Fruit fly (Drosophila melanogaster) whole organism, wandering third instar larva: Measurements from ENCODE around the gene futsch.

Source experiments
- Abd-B ChIP-seq: fragments of >200 bp; optimal IDR thresholded peaks from 2 replicates; lab custom pipeline; 2017; ENCODE audit warnings: missing biosample characterization, missing genetic modification characterization
- CG32264 ChIP-seq: fragments of 200-800 bp; sonication (Bioruptor generic); optimal IDR thresholded peaks from 2 replicates; lab custom pipeline; 2016; ENCODE audit warnings: missing biosample characterization, missing genetic modification characterization
- CG9705 ChIP-seq: fragments of 200-800 bp; sonication (Bioruptor generic); optimal IDR thresholded peaks from 2 replicates; lab custom pipeline; 2018; ENCODE audit warnings: missing biosample characterization, mild to moderate bottlenecking, missing genetic modification characterization
- CrebA ChIP-seq: fragments of 200-800 bp; sonication (Bioruptor generic); optimal IDR thresholded peaks from 2 replicates; lab custom pipeline; 2016; ENCODE audit warnings: missing biosample characterization, mild to moderate bottlenecking, missing genetic modification characterization, borderline replicate concordance
- Dfd ChIP-seq: fragments of >200 bp; optimal IDR thresholded peaks from 2 replicates; lab custom pipeline; 2017; ENCODE audit warnings: missing biosample characterization, missing genetic modification characterization
- Dif ChIP-seq: fragments of 200-275, 200-300 bp; sonication (Bioruptor generic); optimal IDR thresholded peaks from 2 replicates; lab custom pipeline; 2018; ENCODE audit warnings: missing biosample characterization, missing genetic modification characterization; ENCODE audit not compliant: partially characterized antibody
- GATAd ChIP-seq: sonication (Bioruptor generic); optimal IDR thresholded peaks from 2 replicates; lab custom pipeline; 2016; ENCODE audit warnings: missing biosample characterization, missing genetic modification characterization
- HLH106 ChIP-seq: fragments of 200-800 bp; optimal IDR thresholded peaks from 3 replicates; lab custom pipeline; 2019; ENCODE audit warnings: missing biosample characterization, mild to moderate bottlenecking, missing genetic modification characterization, moderate library complexity
- Hnf4 ChIP-seq: fragments of 200-800 bp; sonication (Bioruptor generic); optimal IDR thresholded peaks from 2 replicates; lab custom pipeline; 2016; ENCODE audit warnings: missing biosample characterization, mild to moderate bottlenecking, missing genetic modification characterization
- Hr78 ChIP-seq: fragments of >200 bp; optimal IDR thresholded peaks from 2 replicates; lab custom pipeline; 2017; ENCODE audit warnings: missing biosample characterization, missing genetic modification characterization
- Hr83 ChIP-seq: fragments of 200-300 bp; sonication (Bioruptor generic); optimal IDR thresholded peaks from 2 replicates; lab custom pipeline; 2016; ENCODE audit warnings: missing biosample characterization, mild to moderate bottlenecking, missing genetic modification characterization, moderate library complexity; ENCODE audit not compliant: poor library complexity, severe bottlenecking
- Jra ChIP-seq: sonication (Bioruptor generic); optimal IDR thresholded peaks from 2 replicates; lab custom pipeline; 2016; ENCODE audit warnings: missing biosample characterization, missing genetic modification characterization
- Mio ChIP-seq: sonication (Bioruptor generic); optimal IDR thresholded peaks from 2 replicates; lab custom pipeline; 2016; ENCODE audit warnings: missing biosample characterization, missing genetic modification characterization
- Myc ChIP-seq: fragments of >200 bp; optimal IDR thresholded peaks from 2 replicates; lab custom pipeline; 2017
- N ChIP-seq: fragments of >200 bp; optimal IDR thresholded peaks from 2 replicates; lab custom pipeline; 2018; ENCODE audit warnings: missing biosample characterization, missing external identifiers, missing genetic modification characterization
- OdsH ChIP-seq: fragments of 200-800 bp; sonication (Bioruptor generic); optimal IDR thresholded peaks from 2 replicates; lab custom pipeline; 2016; ENCODE audit warnings: missing biosample characterization, mild to moderate bottlenecking, missing genetic modification characterization
- Rel ChIP-seq, 2 experiments: fragments of 200-800 bp; sonication (Bioruptor generic) in 1 of 2; optimal IDR thresholded peaks; 2 replicates in 1 of 2; 3 replicates in 1 of 2; lab custom pipeline; 2016 to 2019; ENCODE audit warnings: mild to moderate bottlenecking in 2 of 2, missing biosample characterization in 2 of 2, missing genetic modification characterization in 2 of 2, moderate library complexity in 1 of 2
- Sp1 ChIP-seq: fragments of 200-800 bp; sonication (Bioruptor generic); optimal IDR thresholded peaks from 3 replicates; lab custom pipeline; 2019; ENCODE audit warnings: missing biosample characterization, mild to moderate bottlenecking, missing genetic modification characterization, moderate library complexity
- br ChIP-seq: fragments of 200-800 bp; sonication (Bioruptor generic); optimal IDR thresholded peaks from 2 replicates; lab custom pipeline; 2016; ENCODE audit warnings: missing biosample characterization, missing genetic modification characterization
- brk ChIP-seq: fragments of 200-800 bp; sonication (Bioruptor generic); optimal IDR thresholded peaks from 2 replicates; lab custom pipeline; 2016; ENCODE audit warnings: missing biosample characterization, mild to moderate bottlenecking, missing genetic modification characterization
- dl ChIP-seq, 2 experiments: fragments of 175-275, 200-275 bp in 1 of 2; fragments of 200-275 bp in 1 of 2; sonication (Bioruptor generic); optimal IDR thresholded peaks; lab custom pipeline; 2018; ENCODE audit warnings: mild to moderate bottlenecking in 2 of 2, missing biosample characterization in 2 of 2, missing genetic modification characterization in 2 of 2, moderate library complexity in 2 of 2; ENCODE audit not compliant: partially characterized antibody in 2 of 2, insufficient read depth in 1 of 2
- dmrt93B ChIP-seq: fragments of 200-800 bp; sonication (Bioruptor generic); optimal IDR thresholded peaks from 2 replicates; lab custom pipeline; 2018; ENCODE audit warnings: missing biosample characterization, mild to moderate bottlenecking, missing genetic modification characterization
- dsf ChIP-seq: sonication (Bioruptor generic); optimal IDR thresholded peaks from 2 replicates; lab custom pipeline; 2016; ENCODE audit warnings: missing biosample characterization, missing genetic modification characterization, borderline replicate concordance
- ey ChIP-seq: fragments of 200-800 bp; sonication (Bioruptor generic); optimal IDR thresholded peaks from 2 replicates; lab custom pipeline; 2016; ENCODE audit warnings: missing biosample characterization, missing genetic modification characterization
- foxo ChIP-seq, 2 experiments: fragments of 200-800 bp; sonication (Bioruptor generic); optimal IDR thresholded peaks; 2 replicates in 1 of 2; 3 replicates in 1 of 2; lab custom pipeline; 2016 to 2017; ENCODE audit warnings: missing biosample characterization in 2 of 2, missing genetic modification characterization in 2 of 2
- fru ChIP-seq: fragments of 200-800 bp; sonication (Bioruptor generic); optimal IDR thresholded peaks from 3 replicates; lab custom pipeline; 2016; ENCODE audit warnings: missing biosample characterization, mild to moderate bottlenecking, missing genetic modification characterization
- h ChIP-seq: fragments of 200-800 bp; sonication (Bioruptor generic); optimal IDR thresholded peaks from 3 replicates; lab custom pipeline; 2016; ENCODE audit warnings: missing biosample characterization, mild to moderate bottlenecking, missing genetic modification characterization
- jim ChIP-seq: fragments of 175-275, 200-325 bp; sonication (Bioruptor generic); optimal IDR thresholded peaks from 2 replicates; lab custom pipeline; 2016; ENCODE audit warnings: missing biosample characterization, mild to moderate bottlenecking, missing genetic modification characterization
- lola ChIP-seq: fragments of >200 bp; optimal IDR thresholded peaks from 2 replicates; lab custom pipeline; 2017; ENCODE audit warnings: missing biosample characterization, missing genetic modification characterization
- pan ChIP-seq: fragments of >200 bp; optimal IDR thresholded peaks from 2 replicates; lab custom pipeline; 2017
- psq ChIP-seq: fragments of 200-800 bp; sonication (Bioruptor generic); optimal IDR thresholded peaks from 3 replicates; lab custom pipeline; 2017; ENCODE audit warnings: missing biosample characterization, mild to moderate bottlenecking, missing genetic modification characterization, moderate library complexity
- rgr ChIP-seq: fragments of 200-800 bp; sonication (Bioruptor generic); optimal IDR thresholded peaks from 3 replicates; lab custom pipeline; 2016; ENCODE audit warnings: missing biosample characterization, mild to moderate bottlenecking, missing genetic modification characterization
- sage ChIP-seq: fragments of 200-800 bp; sonication (Bioruptor generic); optimal IDR thresholded peaks from 2 replicates; lab custom pipeline; 2016; ENCODE audit warnings: missing biosample characterization, mild to moderate bottlenecking, missing genetic modification characterization
- usp ChIP-seq: fragments of >200 bp; optimal IDR thresholded peaks from 2 replicates; lab custom pipeline; 2017; ENCODE audit warnings: missing biosample characterization, missing genetic modification characterization
- woc ChIP-seq: sonication (Bioruptor generic); optimal IDR thresholded peaks from 2 replicates; lab custom pipeline; 2016; ENCODE audit warnings: missing biosample characterization, mild to moderate bottlenecking, missing genetic modification characterization

futsch gene

DNA sequence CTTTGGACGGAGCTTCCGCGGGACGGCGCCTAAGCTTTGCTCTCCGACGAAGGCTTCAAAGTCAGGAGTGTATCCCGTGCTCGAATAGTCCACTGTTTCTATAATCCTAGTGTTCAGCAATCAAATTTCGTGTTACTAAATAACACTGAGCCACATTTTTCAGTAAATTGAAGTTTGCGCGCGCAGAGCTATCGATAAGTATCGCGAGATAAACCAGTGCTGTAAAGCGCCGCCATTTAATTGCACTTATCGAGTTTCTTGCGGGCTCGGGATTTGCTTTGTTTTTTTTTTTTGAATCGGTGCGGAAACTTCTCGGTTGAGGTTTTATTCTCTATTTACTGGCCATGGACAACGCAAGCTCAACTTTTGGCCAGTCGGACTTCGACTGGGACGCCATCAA lies 68.0 kb downstream of the futsch start, which contains the start of the genes Rab27 and mei-38:
TSS of gene Rab27 (minus strand) at position 127 of the 400 bp plus-strand sequence.
TSS of gene mei-38 (plus strand) at position 216 of the 400 bp plus-strand sequence.
- TF ChIP-seq foxo (GFP tag; optimal IDR thresholded peaks at IDR 0.05; lab: Kevin White, UChicago) (peak in 1 of 2 experiments; percentile 39), fru (GFP tag; lab: Kevin White, UChicago) (peak; percentile 30), Myc (lab: Kevin White, UChicago) (peak; percentile 17), psq (GFP tag; lab: Kevin White, UChicago) (peak; percentile 3), h (GFP tag; lab: Kevin White, UChicago) (peak; percentile 50), OdsH (no peak), rgr (GFP tag; lab: Kevin White, UChicago) (peak; percentile 48), Hr83 (GFP tag; lab: Kevin White, UChicago) (peak; percentile 43), CG32264 (no peak), pan (no peak), br (peak; percentile 42)

DNA sequence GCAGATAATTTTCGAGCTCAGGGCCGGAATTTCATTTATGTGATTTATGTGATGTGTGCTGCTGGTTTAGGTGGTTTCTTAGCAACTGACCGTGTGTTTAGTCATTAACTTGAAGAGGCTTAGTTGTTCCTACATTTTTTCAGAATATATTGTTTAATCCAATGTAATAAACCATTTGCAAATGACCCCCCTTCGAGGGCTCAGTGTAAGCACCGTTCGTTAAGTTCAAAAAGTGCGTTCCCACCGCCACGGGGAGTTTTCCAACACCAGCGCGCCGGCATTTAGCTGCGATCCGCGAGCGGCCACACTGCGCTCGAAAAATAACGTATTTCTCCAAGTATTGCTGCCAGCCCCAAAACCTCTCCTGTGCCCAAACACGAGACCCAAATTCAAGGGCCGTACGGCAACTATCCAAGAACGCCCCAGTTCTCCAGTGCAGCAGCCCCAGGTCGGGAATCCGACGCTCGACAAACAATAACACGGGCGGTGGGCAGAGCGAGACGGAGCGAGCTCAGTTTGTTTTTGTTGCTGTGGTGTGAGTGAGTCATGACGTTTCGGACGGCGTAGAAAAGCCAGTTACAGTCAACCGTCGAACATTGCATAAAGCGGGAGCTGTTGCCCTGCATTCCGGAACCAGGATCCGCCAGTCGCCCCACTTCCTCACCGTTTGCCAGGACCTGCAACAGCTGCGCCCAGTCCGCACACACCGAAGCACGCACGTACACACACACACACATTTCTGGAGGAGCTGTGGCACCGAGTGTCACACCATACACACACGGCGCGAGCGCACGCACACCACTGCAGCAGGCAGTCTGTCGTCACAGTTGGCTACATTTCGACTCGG lies 69.6 kb downstream of the futsch start, which contains the start of gene rush:
TSS of gene rush (plus strand) at position 277 of the 847 bp plus-strand sequence.
- TF ChIP-seq OdsH (no peak), Hr83 (GFP tag; lab: Kevin White, UChicago) (peak; percentile 9), ey (GFP tag; lab: Kevin White, UChicago) (peak; percentile 31), Jra (GFP tag; lab: Kevin White, UChicago) (peak; percentile 13), brk (GFP tag; lab: Kevin White, UChicago) (no peak), CG32264 (no peak), Sp1 (peak; percentile 28), usp (GFP tag; lab: Kevin White, UChicago) (no peak), CG9705 (GFP tag; lab: Kevin White, UChicago) (peak; percentile 29), rgr (GFP tag; lab: Kevin White, UChicago) (peak; percentile 42), CrebA (GFP tag; lab: Kevin White, UChicago) (no peak), dmrt93B (GFP tag; lab: Kevin White, UChicago) (no peak), foxo (GFP tag; optimal IDR thresholded peaks at IDR 0.05; lab: Kevin White, UChicago) (peak in 1 of 2 experiments; percentile 57), Abd-B (GFP tag; lab: Kevin White, UChicago) (no peak), h (GFP tag; lab: Kevin White, UChicago) (peak; percentile 21), HLH106 (tag; lab: Kevin White, UChicago) (peak; percentile 45), br (peak; percentile 23), fru (GFP tag; lab: Kevin White, UChicago) (peak; percentile 42), Rel (GFP tag; optimal IDR thresholded peaks at IDR 0.05; lab: Kevin White, UChicago) (no peak), Rel (tag; optimal IDR thresholded peaks at IDR 0.05; lab: Kevin White, UChicago) (peak; percentile 31)
- TF ChIP-seq, all 38 proteins: peak for 12

DNA sequence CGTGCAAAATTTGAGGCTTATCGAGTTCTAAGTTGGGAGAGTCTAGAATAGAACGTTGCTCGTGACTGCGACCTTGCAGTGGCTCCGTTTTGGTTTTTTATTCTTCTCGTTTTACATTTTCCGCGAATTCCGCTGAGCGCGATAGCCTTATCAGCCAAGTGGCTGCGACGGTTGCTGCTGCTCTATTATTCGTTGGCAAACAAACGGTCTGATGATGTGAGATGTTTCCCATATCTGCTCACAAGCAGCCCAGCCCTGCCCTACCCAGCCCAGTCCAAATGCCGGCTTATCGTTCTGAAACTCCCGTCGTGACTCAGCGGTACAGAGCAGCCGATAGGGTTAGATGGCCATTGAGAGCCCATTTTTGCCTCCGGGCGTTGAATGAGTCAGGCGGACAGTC lies 71.6 kb downstream of the futsch start:
- TF ChIP-seq Rel (GFP tag; optimal IDR thresholded peaks at IDR 0.05; lab: Kevin White, UChicago) = no peak
- TF ChIP-seq Rel (tag; optimal IDR thresholded peaks at IDR 0.05; lab: Kevin White, UChicago) = peak; percentile 33
- no peak for TF ChIP-seq jim (GFP tag; lab: Kevin White, UChicago)
- TF ChIP-seq, all 38 proteins: peak for 1

DNA sequence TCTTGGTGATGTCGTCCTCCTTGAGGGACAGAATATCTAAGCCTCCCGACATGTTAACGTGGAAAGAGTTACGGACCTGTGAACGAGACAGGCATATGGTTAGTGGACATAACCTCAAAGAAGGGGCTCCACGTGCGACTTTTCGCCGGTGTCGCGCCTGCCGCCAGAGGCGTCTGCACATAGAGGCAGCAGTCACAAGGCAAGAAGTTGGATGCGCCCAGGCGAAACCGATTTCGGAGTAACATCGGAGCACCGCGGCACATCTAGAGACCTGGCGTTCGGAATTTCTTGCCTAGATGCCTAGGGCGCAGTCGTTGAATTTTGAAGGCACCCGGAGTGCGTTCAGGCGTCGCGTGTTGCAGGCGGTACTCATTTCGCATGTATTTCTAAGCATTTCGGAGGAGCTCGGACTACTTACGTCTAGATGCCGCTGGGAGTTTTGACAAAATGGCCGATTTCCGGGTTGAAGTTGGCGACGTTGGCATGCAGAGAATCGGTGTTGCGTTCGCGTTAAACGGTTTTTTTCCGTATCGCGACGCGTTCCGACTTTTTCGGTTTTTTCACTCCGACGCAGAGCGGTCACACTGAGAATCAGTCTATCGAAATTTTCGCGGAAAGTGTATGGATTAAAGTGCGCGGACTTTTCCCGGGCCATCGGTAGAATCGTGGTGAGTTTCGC lies 74.1 kb downstream of the futsch start, which contains the start of the genes sta and inc:
TSS of gene sta (minus strand) at position 574 of the 679 bp plus-strand sequence.
TSS of gene inc (plus strand) at position 640 of the 679 bp plus-strand sequence.
- peak; percentile 72 for TF ChIP-seq HLH106 (tag; lab: Kevin White, UChicago)
- no peak for TF ChIP-seq Abd-B (GFP tag; lab: Kevin White, UChicago)
- peak; percentile 33 for TF ChIP-seq Hr83 (GFP tag; lab: Kevin White, UChicago)
- TF ChIP-seq brk (GFP tag; lab: Kevin White, UChicago) = no peak
- no peak for TF ChIP-seq sage (GFP tag; lab: Kevin White, UChicago)
- peak; percentile 9 for TF ChIP-seq woc (GFP tag; lab: Kevin White, UChicago)
- TF ChIP-seq Hnf4 (GFP tag; lab: Kevin White, UChicago) = no peak
- TF ChIP-seq ey (GFP tag; lab: Kevin White, UChicago) = peak; percentile 37
- no peak for TF ChIP-seq Dfd
- TF ChIP-seq fru (GFP tag; lab: Kevin White, UChicago) = peak; percentile 69
- TF ChIP-seq OdsH = peak; percentile 29
- TF ChIP-seq jim (GFP tag; lab: Kevin White, UChicago) = no peak
- no peak for TF ChIP-seq Mio (GFP tag; lab: Kevin White, UChicago)
- no peak for TF ChIP-seq Rel (GFP tag; optimal IDR thresholded peaks at IDR 0.05; lab: Kevin White, UChicago)
- TF ChIP-seq Rel (tag; optimal IDR thresholded peaks at IDR 0.05; lab: Kevin White, UChicago) = peak; percentile 72
- TF ChIP-seq dmrt93B (GFP tag; lab: Kevin White, UChicago) = peak; percentile 61
- no peak for TF ChIP-seq CG32264
- no peak for TF ChIP-seq GATAd (GFP tag; lab: Kevin White, UChicago)
- TF ChIP-seq Jra (GFP tag; lab: Kevin White, UChicago) = no peak
- TF ChIP-seq rgr (GFP tag; lab: Kevin White, UChicago) = peak; percentile 83
- TF ChIP-seq lola (GFP tag; lab: Kevin White, UChicago) = no peak
- TF ChIP-seq pan = no peak
- peak; percentile 27 for TF ChIP-seq psq (GFP tag; lab: Kevin White, UChicago)
- TF ChIP-seq dl (GFP tag; optimal IDR thresholded peaks at IDR 0.05; lab: Kevin White, UChicago; ENCODE audit: insufficient read depth in 1 of 2, partially characterized antibody in 2 of 2) = no peak
- TF ChIP-seq dsf (GFP tag; lab: Kevin White, UChicago) = no peak
- no peak for TF ChIP-seq usp (GFP tag; lab: Kevin White, UChicago)
- no peak for TF ChIP-seq Myc (lab: Kevin White, UChicago)
- no peak for TF ChIP-seq CrebA (GFP tag; lab: Kevin White, UChicago)
- TF ChIP-seq N (GFP tag; lab: Kevin White, UChicago) = no peak
- no peak for TF ChIP-seq Hr78 (GFP tag; lab: Kevin White, UChicago)
- peak; percentile 68 for TF ChIP-seq Dif (GFP tag; lab: Kevin White, UChicago)
- peak; percentile 83 for TF ChIP-seq Sp1
